Worm (Caenorhabditis elegans) whole organism, young adult: Measurements from ENCODE around the gene npp-5.
A peak's percentile ranks its signal among the peaks of the same experiment; 100 is the strongest.

ENCODE experiments used
- B0019.2 ChIP-seq: fragments of 200-800 bp; sonication (Bioruptor generic); conservative IDR thresholded peaks from 2 replicates; pipeline ENCODE4 v1.3.6; 2022; ENCODE audit warnings: missing genetic modification reagents, missing genetic modification characterization, missing compliant biosample characterization
- F22D6.2 ChIP-seq: sonication (generic microtip); optimal IDR thresholded peaks from 2 replicates; lab custom pipeline; 2016; ENCODE audit warnings: mild to moderate bottlenecking, missing genetic modification characterization, missing compliant biosample characterization
- F33H1.4 ChIP-seq: fragments of 200-800 bp; sonication (Bioruptor generic); IDR thresholded peaks from 2 replicates; pipeline ENCODE4 v1.3.6; 2022; ENCODE audit warnings: missing genetic modification reagents, missing genetic modification characterization, missing compliant biosample characterization
- F57A8.1 ChIP-seq: fragments of 200-800 bp; sonication (Bioruptor generic); optimal IDR thresholded peaks from 2 replicates; lab custom pipeline; 2018; ENCODE audit warnings: mild to moderate bottlenecking, missing genetic modification characterization, moderate library complexity, missing compliant biosample characterization
- F57C9.4 ChIP-seq: sonication (generic microtip); optimal IDR thresholded peaks from 2 replicates; lab custom pipeline; 2017; ENCODE audit warnings: mild to moderate bottlenecking, missing genetic modification characterization, missing compliant biosample characterization
- K12H6.12 ChIP-seq: fragments of 200-800 bp; sonication (Bioruptor generic); optimal IDR thresholded peaks from 2 replicates; lab custom pipeline; 2018; ENCODE audit warnings: mild to moderate bottlenecking, missing genetic modification characterization, missing compliant biosample characterization
- T07F8.4 ChIP-seq: sonication (generic microtip); optimal IDR thresholded peaks from 2 replicates; lab custom pipeline; 2016; ENCODE audit warnings: mild to moderate bottlenecking, missing genetic modification characterization, moderate library complexity, missing compliant biosample characterization
- T26A5.8 ChIP-seq: sonication (generic microtip); optimal IDR thresholded peaks from 2 replicates; lab custom pipeline; 2016; ENCODE audit warnings: missing genetic modification characterization, missing compliant biosample characterization
- Y53G8AR.9 ChIP-seq: fragments of 200-800 bp; sonication (Bioruptor generic); conservative IDR thresholded peaks from 2 replicates; pipeline ENCODE4 v1.3.6; 2022; ENCODE audit warnings: missing genetic modification reagents, missing genetic modification characterization, missing compliant biosample characterization
- Y56A3A.18 ChIP-seq: fragments of 200-800 bp; sonication (Bioruptor generic); IDR thresholded peaks from 2 replicates; pipeline ENCODE4 v1.3.6; 2022; ENCODE audit warnings: missing genetic modification reagents, missing genetic modification characterization, missing compliant biosample characterization
- Y67H2A.10 ChIP-seq: fragments of 200-800 bp; sonication (Bioruptor generic); conservative IDR thresholded peaks from 2 replicates; pipeline ENCODE4 v1.3.6; 2022; ENCODE audit warnings: missing genetic modification reagents, missing genetic modification characterization, missing compliant biosample characterization
- Y79H2A.3 ChIP-seq: fragments of 200-800 bp; sonication (Bioruptor generic); conservative IDR thresholded peaks from 2 replicates; pipeline ENCODE4 v1.3.6; 2022; ENCODE audit warnings: missing genetic modification reagents, missing genetic modification characterization, missing compliant biosample characterization
- Y95B8A.8 ChIP-seq: fragments of 200-800 bp; sonication (Bioruptor generic); IDR thresholded peaks from 2 replicates; pipeline ENCODE4 v1.3.6; 2022; ENCODE audit warnings: missing genetic modification reagents, missing genetic modification characterization, missing compliant biosample characterization
- aptf-2 ChIP-seq: fragments of 200-800 bp; sonication (Bioruptor generic); conservative IDR thresholded peaks from 2 replicates; pipeline ENCODE4 v1.3.6; 2022; ENCODE audit warnings: missing genetic modification reagents, missing genetic modification characterization, missing compliant biosample characterization
- cebp-1 ChIP-seq, 2 experiments: fragments of 200-800 bp in 1 of 2; sonication (Bioruptor generic) in 1 of 2; sonication (generic microtip) in 1 of 2; IDR thresholded peaks in 1 of 2; optimal IDR thresholded peaks in 1 of 2; 2 replicates each; pipeline versions ENCODE4 v1.3.6 to Lab custom; 2017 to 2022; ENCODE audit warnings: missing compliant biosample characterization in 2 of 2, missing genetic modification characterization in 2 of 2, mild to moderate bottlenecking in 1 of 2, missing genetic modification reagents in 1 of 2, moderate library complexity in 1 of 2
- cebp-2 ChIP-seq: fragments of 200-800 bp; sonication (Bioruptor generic); IDR thresholded peaks from 2 replicates; pipeline ENCODE4 v1.3.6; 2022; ENCODE audit warnings: missing genetic modification characterization, missing compliant biosample characterization
- ceh-40 ChIP-seq: fragments of 200-800 bp; sonication (Bioruptor generic); IDR thresholded peaks from 2 replicates; pipeline ENCODE4 v1.3.6; 2022; ENCODE audit warnings: missing genetic modification characterization, missing compliant biosample characterization
- ceh-58 ChIP-seq: fragments of 200-800 bp; sonication (Bioruptor generic); IDR thresholded peaks from 2 replicates; pipeline ENCODE4 v1.3.6; 2022; ENCODE audit warnings: missing genetic modification characterization, missing compliant biosample characterization
- chd-7 ChIP-seq: sonication (generic microtip); optimal IDR thresholded peaks from 2 replicates; lab custom pipeline; 2016; ENCODE audit warnings: mild to moderate bottlenecking, missing genetic modification characterization, moderate library complexity, missing compliant biosample characterization
- die-1 ChIP-seq: sonication (generic microtip); optimal IDR thresholded peaks from 2 replicates; lab custom pipeline; 2016; ENCODE audit warnings: missing genotype, mild to moderate bottlenecking, missing genetic modification characterization, missing compliant biosample characterization
- efl-1 ChIP-seq: fragments of 150-350 bp; optimal IDR thresholded peaks from 2 replicates; lab custom pipeline; 2014; ENCODE audit warnings: missing biosample characterization, missing genetic modification reagents, missing genetic modification characterization
- ekl-4 ChIP-seq: fragments of 200-800 bp; sonication (Bioruptor generic); IDR thresholded peaks from 2 replicates; pipeline ENCODE4 v1.3.6; 2022; ENCODE audit warnings: missing genetic modification reagents, missing genetic modification characterization, missing compliant biosample characterization
- ets-4 ChIP-seq: fragments of 200-800 bp; sonication (Bioruptor generic); optimal IDR thresholded peaks from 2 replicates; lab custom pipeline; 2018; ENCODE audit warnings: mild to moderate bottlenecking, missing genetic modification characterization, missing compliant biosample characterization
- fkh-3 ChIP-seq: sonication (generic microtip); optimal IDR thresholded peaks from 2 replicates; lab custom pipeline; 2016; ENCODE audit warnings: mild to moderate bottlenecking, missing genetic modification characterization, missing compliant biosample characterization
- gei-17 ChIP-seq: fragments of 200-800 bp; sonication (Bioruptor generic); optimal IDR thresholded peaks from 2 replicates; lab custom pipeline; 2018; ENCODE audit warnings: mild to moderate bottlenecking, missing genetic modification characterization, missing compliant biosample characterization
- hlh-12 ChIP-seq: sonication (generic microtip); optimal IDR thresholded peaks from 2 replicates; lab custom pipeline; 2016; ENCODE audit warnings: missing genetic modification characterization, missing compliant biosample characterization
- hmg-20 ChIP-seq: fragments of 200-800 bp; sonication (Bioruptor generic); IDR thresholded peaks from 2 replicates; pipeline ENCODE4 v1.3.6; 2022; ENCODE audit warnings: missing genetic modification reagents, missing genetic modification characterization, missing compliant biosample characterization
- hsf-1 ChIP-seq: fragments of 200-800 bp; sonication (Bioruptor generic); IDR thresholded peaks from 2 replicates; pipeline ENCODE4 v1.3.6; 2022; ENCODE audit warnings: missing genetic modification reagents, missing genetic modification characterization, missing compliant biosample characterization
- let-526 ChIP-seq: fragments of 200-800 bp; sonication (Bioruptor generic); IDR thresholded peaks from 2 replicates; pipeline ENCODE4 v1.3.6; 2022; ENCODE audit warnings: missing genetic modification reagents, missing genetic modification characterization, missing compliant biosample characterization
- let-607 ChIP-seq, 2 experiments: fragments of 200-800 bp in 1 of 2; sonication (Bioruptor generic) in 1 of 2; sonication (generic microtip) in 1 of 2; optimal IDR thresholded peaks; 2 replicates each; lab custom pipeline; 2016 to 2018; ENCODE audit warnings: mild to moderate bottlenecking in 2 of 2, missing compliant biosample characterization in 2 of 2, missing genetic modification characterization in 2 of 2, moderate library complexity in 2 of 2, missing genotype in 1 of 2
- lin-35 ChIP-seq, 3 experiments: fragments of 150-350 bp in 2 of 3; sonication (generic microtip) in 1 of 3; optimal IDR thresholded peaks; 2 replicates each; lab custom pipeline; 2014 to 2018; ENCODE audit warnings: missing biosample characterization in 3 of 3, missing genetic modification characterization in 3 of 3, missing genetic modification reagents in 3 of 3
- lin-54 ChIP-seq: fragments of 200-800 bp; sonication (Bioruptor generic); optimal IDR thresholded peaks from 2 replicates; lab custom pipeline; 2018; ENCODE audit warnings: mild to moderate bottlenecking, missing genetic modification characterization, missing compliant biosample characterization
- lir-1 ChIP-seq: fragments of 200-800 bp; sonication (Bioruptor generic); conservative IDR thresholded peaks from 2 replicates; pipeline ENCODE4 v1.3.6; 2022; ENCODE audit warnings: missing genetic modification reagents, missing genetic modification characterization, missing compliant biosample characterization
- madf-6 ChIP-seq: fragments of 200-800 bp; sonication (Bioruptor generic); IDR thresholded peaks from 2 replicates; pipeline ENCODE4 v1.3.6; 2022; ENCODE audit warnings: missing genetic modification reagents, missing genetic modification characterization, missing compliant biosample characterization
- mcd-1 ChIP-seq: fragments of 200-800 bp; sonication (Bioruptor generic); IDR thresholded peaks from 2 replicates; pipeline ENCODE4 v1.3.6; 2022; ENCODE audit warnings: missing genetic modification reagents, missing genetic modification characterization, missing compliant biosample characterization
- mxl-1 ChIP-seq: sonication (generic microtip); optimal IDR thresholded peaks from 2 replicates; lab custom pipeline; 2016; ENCODE audit warnings: missing genetic modification characterization, missing compliant biosample characterization
- nfya-1 ChIP-seq: sonication (generic microtip); optimal IDR thresholded peaks from 2 replicates; lab custom pipeline; 2017; ENCODE audit warnings: antibody characterized with exemption, missing compliant biosample characterization, missing genetic modification characterization, borderline replicate concordance; ENCODE audit not compliant: insufficient read depth
- nfya-2 ChIP-seq: fragments of 200-800 bp; sonication (Bioruptor generic); IDR thresholded peaks from 2 replicates; pipeline ENCODE4 v1.3.6; 2022; ENCODE audit warnings: missing genetic modification reagents, missing genetic modification characterization, missing compliant biosample characterization
- nfyb-1 ChIP-seq: fragments of 200-800 bp; sonication (Bioruptor generic); IDR thresholded peaks from 2 replicates; pipeline ENCODE4 v1.3.6; 2022; ENCODE audit warnings: missing genetic modification reagents, missing genetic modification characterization, missing compliant biosample characterization
- nhr-80 ChIP-seq: sonication (generic microtip); optimal IDR thresholded peaks from 2 replicates; lab custom pipeline; 2016; ENCODE audit warnings: missing genetic modification characterization, missing compliant biosample characterization
- sptf-2 ChIP-seq: fragments of 200-800 bp; sonication (Bioruptor generic); optimal IDR thresholded peaks from 2 replicates; lab custom pipeline; 2018; ENCODE audit warnings: mild to moderate bottlenecking, missing genetic modification characterization, missing compliant biosample characterization
- tbx-9 ChIP-seq: sonication (generic microtip); optimal IDR thresholded peaks from 2 replicates; lab custom pipeline; 2016; ENCODE audit warnings: borderline replicate concordance, missing genetic modification characterization, inconsistent platforms, missing compliant biosample characterization
- tlf-1 ChIP-seq: fragments of 200-800 bp; sonication (Bioruptor generic); optimal IDR thresholded peaks from 2 replicates; lab custom pipeline; 2018; ENCODE audit warnings: mild to moderate bottlenecking, missing genetic modification characterization, missing compliant biosample characterization
- ztf-22 ChIP-seq: fragments of 200-800 bp; sonication (Bioruptor generic); optimal IDR thresholded peaks from 2 replicates; lab custom pipeline; 2018; ENCODE audit warnings: mild to moderate bottlenecking, missing genetic modification characterization, moderate library complexity, missing compliant biosample characterization
- ztf-26 ChIP-seq: sonication (generic microtip); optimal IDR thresholded peaks from 2 replicates; lab custom pipeline; 2017; ENCODE audit warnings: missing genetic modification characterization, missing compliant biosample characterization

The npp-5 gene

DNA sequence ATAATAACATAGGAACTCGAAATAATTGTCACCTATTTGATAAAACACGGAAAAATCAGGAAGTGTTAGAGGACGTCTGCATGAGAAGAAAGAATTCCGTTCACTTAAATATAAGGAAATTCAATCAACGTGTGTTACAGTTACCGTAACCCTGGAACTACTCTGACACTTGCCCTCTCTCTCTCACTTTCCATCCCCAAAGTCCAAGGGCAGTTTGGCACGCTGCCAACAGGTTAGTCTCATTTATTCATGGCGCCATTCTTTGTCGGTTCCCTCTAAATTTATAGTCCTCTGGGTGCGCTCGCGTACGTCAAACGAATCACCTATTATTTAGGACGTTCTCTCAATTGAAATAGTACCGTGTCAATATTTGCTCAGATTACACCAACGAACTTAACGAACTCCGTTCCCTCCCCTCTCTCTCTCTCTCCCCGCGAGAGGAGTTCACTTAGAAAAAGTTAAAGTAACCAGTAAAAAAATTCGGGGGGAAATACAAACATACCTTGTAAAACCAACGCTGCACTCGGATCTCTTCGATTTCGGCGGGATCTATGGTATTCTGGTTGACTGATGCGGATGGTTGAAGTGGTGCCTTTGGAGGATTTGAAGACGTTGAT is 21.1 kb upstream of the npp-5 start:
- 0 out of 2 replicates have a peak, but pooled peaks have one; percentile 43 for TF ChIP-seq let-526 (GFP tag; lab: Robert Waterston, UW)
- no peak for TF ChIP-seq hsf-1

ce11 chrII:11619895-11620439 is 20.4 kb upstream of the npp-5 start:
- TF ChIP-seq efl-1 (GFP tag; lab: Kevin White, UChicago) = no peak
- TF ChIP-seq Y53G8AR.9 (GFP tag; lab: Robert Waterston, UW) = no peak
- no peak for TF ChIP-seq ceh-40 (GFP tag; lab: Robert Waterston, UW)
- no peak for TF ChIP-seq F33H1.4 (GFP tag; lab: Robert Waterston, UW)
- TF ChIP-seq ztf-22 (GFP tag; lab: Kevin White, UChicago) = peak; percentile 63
- TF ChIP-seq Y79H2A.3 = no peak
- peak; percentile 100 for TF ChIP-seq nhr-80 (tag; lab: Kevin White, UChicago)
- no peak for TF ChIP-seq cebp-2 (GFP tag; lab: Robert Waterston, UW)
- no peak for TF ChIP-seq Y56A3A.18 (GFP tag; lab: Robert Waterston, UW)
- TF ChIP-seq lir-1 = no peak
- peak; percentile 49; the same call in 1 of the 2 replicates for TF ChIP-seq ekl-4 (GFP tag; lab: Robert Waterston, UW)
- TF ChIP-seq aptf-2 (GFP tag; lab: Robert Waterston, UW) = no peak
- peak; percentile 71 for TF ChIP-seq cebp-1 (GFP tag; IDR thresholded peaks at IDR 0.05; lab: Robert Waterston, UW)
- TF ChIP-seq cebp-1 (tag; optimal IDR thresholded peaks at IDR 0.05; lab: Kevin White, UChicago) = peak; percentile 89
- peak; percentile 50 for TF ChIP-seq die-1
- peak in 1 of 3 experiments; percentile 36 for TF ChIP-seq lin-35 (GFP tag; optimal IDR thresholded peaks at IDR 0.05; lab: Kevin White, UChicago)
- TF ChIP-seq ceh-58 (GFP tag; lab: Robert Waterston, UW) = no peak
- peak; percentile 61 for TF ChIP-seq gei-17 (GFP tag; lab: Kevin White, UChicago)
- TF ChIP-seq ztf-26 = peak; percentile 88
- no peak for TF ChIP-seq F57C9.4 (tag; lab: Kevin White, UChicago)
- TF ChIP-seq let-607 (tag; optimal IDR thresholded peaks at IDR 0.05; lab: Kevin White, UChicago) = peak; percentile 51 to 68
- peak; percentile 49 for TF ChIP-seq lin-54
- no peak for TF ChIP-seq tlf-1 (GFP tag; lab: Kevin White, UChicago)
- no peak for TF ChIP-seq Y95B8A.8 (GFP tag; lab: Robert Waterston, UW)
- 0 out of 2 replicates have a peak, but pooled peaks have one; percentile 44 for TF ChIP-seq hmg-20
- TF ChIP-seq hlh-12 (tag; lab: Kevin White, UChicago) = no peak
- no peak for TF ChIP-seq nfya-2 (GFP tag; lab: Robert Waterston, UW)
- no peak for TF ChIP-seq tbx-9 (tag; lab: Kevin White, UChicago)
- TF ChIP-seq sptf-2 (GFP tag; lab: Kevin White, UChicago) = no peak
- no peak for TF ChIP-seq nfya-1
- no peak for TF ChIP-seq B0019.2 (GFP tag; lab: Robert Waterston, UW)
- no peak for TF ChIP-seq Y67H2A.10 (GFP tag; lab: Robert Waterston, UW)
- TF ChIP-seq nfyb-1 (GFP tag; lab: Robert Waterston, UW) = peak; percentile 79
- TF ChIP-seq T26A5.8 (tag; lab: Kevin White, UChicago) = no peak
- peak; percentile 91 for TF ChIP-seq K12H6.12
- TF ChIP-seq chd-7 = peak; percentile 59
- no peak for TF ChIP-seq F57A8.1
- TF ChIP-seq mcd-1 (GFP tag; lab: Robert Waterston, UW) = peak; percentile 73
- TF ChIP-seq F22D6.2 (tag; lab: Kevin White, UChicago) = peak; percentile 43
- TF ChIP-seq fkh-3 (tag; lab: Kevin White, UChicago) = no peak
- TF ChIP-seq T07F8.4 (tag; lab: Kevin White, UChicago) = peak; percentile 24
- no peak for TF ChIP-seq hsf-1
- TF ChIP-seq ets-4 (GFP tag; lab: Kevin White, UChicago) = peak; percentile 79
- TF ChIP-seq mxl-1 (tag; lab: Kevin White, UChicago) = peak; percentile 8
- peak; percentile 29; the same call in 1 of the 2 replicates for TF ChIP-seq madf-6
